Fruit fly (Drosophila melanogaster): ENCODE measurements around the gene oc.
A peak's percentile ranks its signal among the peaks of the same experiment; 100 is the strongest.

The oc gene

DNA sequence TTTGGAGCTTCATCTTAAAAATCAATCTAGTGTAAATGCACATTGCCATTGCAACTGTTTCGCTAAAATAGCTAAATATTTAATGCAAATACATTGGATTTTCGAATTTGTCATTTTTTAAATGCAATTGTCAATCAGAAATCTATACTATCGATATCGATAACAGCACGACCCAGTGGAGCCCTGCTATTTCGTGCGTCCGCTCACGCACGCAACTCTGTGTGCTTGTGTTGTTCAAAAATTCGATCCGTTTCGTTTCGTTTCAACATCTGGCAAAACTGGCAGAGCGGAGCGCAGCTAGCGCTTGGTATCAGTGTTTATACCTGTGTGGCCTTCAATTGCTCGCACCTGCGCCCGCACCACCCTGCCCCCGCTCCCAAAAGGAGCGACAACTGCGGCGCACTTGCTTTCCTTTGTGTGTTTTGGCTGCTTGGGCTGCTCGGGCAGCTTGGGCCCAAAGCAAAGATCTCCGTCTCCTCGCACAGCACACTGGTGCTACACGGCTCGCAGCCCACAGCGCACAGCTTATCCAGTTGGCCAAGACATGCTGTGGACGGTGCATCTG is 61.8 kb downstream of the oc start, which contains the start of gene CG12081 (continued):
- TF ChIP-seq CG10209 (GFP tag; optimal IDR thresholded peaks at IDR 0.05) (no peak), crol (GFP tag; IDR thresholded peaks at IDR 0.05) (peak; percentile 78), lbe (GFP tag; optimal IDR thresholded peaks at IDR 0.05) (no peak), caup (GFP tag; optimal IDR thresholded peaks at IDR 0.05; ENCODE audit: severe bottlenecking) (no peak), CG12299 (tag; optimal IDR thresholded peaks at IDR 0.05) (no peak), CG16863 (GFP tag; optimal IDR thresholded peaks at IDR 0.05) (no peak), dysf (GFP tag; IDR thresholded peaks at IDR 0.05) (no peak), CG8388 (GFP tag; optimal IDR thresholded peaks at IDR 0.05) (no peak), Bdp1 (GFP tag; optimal IDR thresholded peaks at IDR 0.05) (no peak), CG3065 (GFP tag; optimal IDR thresholded peaks at IDR 0.05) (no peak), CG12769 (tag; optimal IDR thresholded peaks at IDR 0.05) (no peak), Six4 (GFP tag; optimal IDR thresholded peaks at IDR 0.05) (no peak), Mad (GFP tag; optimal IDR thresholded peaks at IDR 0.05) (no peak), CG13287 (GFP tag; IDR thresholded peaks at IDR 0.05; ENCODE audit: partially characterized antibody) (peak; percentile 92), CG34422 (GFP tag; IDR thresholded peaks at IDR 0.05) (peak; percentile 30; the same call in 1 of the 3 replicates), Chrac-16 (GFP tag; optimal IDR thresholded peaks at IDR 0.05) (no peak), Hey (tag; optimal IDR thresholded peaks at IDR 0.05) (no peak), lab (GFP tag; optimal IDR thresholded peaks at IDR 0.05) (no peak), CG8944 (GFP tag; optimal IDR thresholded peaks at IDR 0.05) (no peak), CG4360 (GFP tag; IDR thresholded peaks at IDR 0.05) (no peak), CkIIα-i1 (GFP tag; IDR thresholded peaks at IDR 0.05) (no peak), Atf6 (GFP tag; IDR thresholded peaks at IDR 0.05) (0 out of 2 replicates have a peak, but pooled peaks have one; percentile 15), Dp (GFP tag; optimal IDR thresholded peaks at IDR 0.05) (peak; percentile 67), CG4328 (GFP tag; optimal IDR thresholded peaks at IDR 0.05) (no peak), CG10267 (tag; optimal IDR thresholded peaks at IDR 0.05) (peak; percentile 22), ap (GFP tag; IDR thresholded peaks at IDR 0.05) (no peak), Dref (GFP tag; IDR thresholded peaks at IDR 0.05) (peak; percentile 89), CG12236 (GFP tag; optimal IDR thresholded peaks at IDR 0.05) (no peak), gt (GFP tag; IDR thresholded peaks at IDR 0.05) (no peak), Dbx (GFP tag; IDR thresholded peaks at IDR 0.05) (peak; percentile 43; the same call in 1 of the 3 replicates), Antp (GFP tag; optimal IDR thresholded peaks at IDR 0.05) (peak; percentile 3), Rfx (GFP tag; IDR thresholded peaks at IDR 0.05) (peak; percentile 42; the same call in 1 of the 2 replicates), Stat92E (GFP tag; optimal IDR thresholded peaks at IDR 0.05) (no peak), jumu (GFP tag; optimal IDR thresholded peaks at IDR 0.05) (no peak), Asciz (GFP tag; optimal IDR thresholded peaks at IDR 0.05) (no peak), Hand (GFP tag; optimal IDR thresholded peaks at IDR 0.05) (no peak), fd3F (GFP tag; optimal IDR thresholded peaks at IDR 0.05) (no peak), al (GFP tag; IDR thresholded peaks at IDR 0.05) (no peak), CG4707 (GFP tag; optimal IDR thresholded peaks at IDR 0.05) (no peak), CG9437 (GFP tag; optimal IDR thresholded peaks at IDR 0.05) (no peak), CG18599 (GFP tag; optimal IDR thresholded peaks at IDR 0.05) (no peak), CTCF (GFP tag; optimal IDR thresholded peaks at IDR 0.05) (peak; percentile 3), CG31365 (tag; optimal IDR thresholded peaks at IDR 0.05) (no peak), Dip3 (GFP tag; optimal IDR thresholded peaks at IDR 0.05) (no peak), CG17186 (GFP tag; optimal IDR thresholded peaks at IDR 0.05) (peak; percentile 65), CG15514 (GFP tag; optimal IDR thresholded peaks at IDR 0.05) (peak; percentile 79), CG2199 (GFP tag; IDR thresholded peaks at IDR 0.05) (0 out of 3 replicates have a peak, but pooled peaks have one; percentile 25), CG18011 (GFP tag; optimal IDR thresholded peaks at IDR 0.05) (no peak), HmgD (GFP tag; optimal IDR thresholded peaks at IDR 0.05) (peak; percentile 16), Dll (GFP tag; IDR thresholded peaks at IDR 0.05; ENCODE audit: partially characterized antibody) (peak; percentile 90)
